Worm (Caenorhabditis elegans): ENCODE measurements around the gene idhg-1.

idhg-1 gene

ce11 chrIII:4568455-4568854, at the start of gene idhg-1 (continued):
- TF ChIP-seq xbp-1 (tag; optimal IDR thresholded peaks at IDR 0.05) (peak; percentile 71), blmp-1 (tag; optimal IDR thresholded peaks at IDR 0.05) (peak; percentile 33), snu-23 (GFP tag; optimal IDR thresholded peaks at IDR 0.05) (peak; percentile 85), dsc-1 (tag; optimal IDR thresholded peaks at IDR 0.05) (peak; percentile 79), ztf-4 (tag; optimal IDR thresholded peaks at IDR 0.05) (peak; percentile 63), nhr-84 (tag; optimal IDR thresholded peaks at IDR 0.05) (peak; percentile 26)

DNA sequence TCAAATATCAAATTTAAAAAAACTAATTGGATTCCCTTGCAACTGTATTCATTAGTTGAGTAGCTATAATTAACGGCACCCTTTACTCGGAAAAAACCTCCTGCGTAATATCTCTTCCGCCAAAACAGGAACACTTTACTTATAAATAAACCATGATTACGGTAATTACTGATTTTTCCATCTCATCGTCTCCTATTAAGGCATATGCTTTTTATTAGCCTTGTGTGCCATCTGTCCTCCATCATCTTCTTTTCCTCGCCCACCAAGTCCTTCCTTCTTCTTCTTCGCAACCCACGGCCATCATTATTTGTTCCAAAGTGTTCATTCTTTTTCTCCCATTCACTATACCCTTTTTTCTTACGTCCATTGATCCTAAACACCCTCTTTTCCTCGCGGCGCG, 49.2 kb upstream of the idhg-1 start:
- TF ChIP-seq dsc-1 (tag; optimal IDR thresholded peaks at IDR 0.05) (peak; percentile 95), ceh-88 (GFP tag; IDR thresholded peaks at IDR 0.05) (no peak), fkh-4 (tag; optimal IDR thresholded peaks at IDR 0.05; ENCODE audit: borderline replicate concordance) (peak; percentile 75)

DNA sequence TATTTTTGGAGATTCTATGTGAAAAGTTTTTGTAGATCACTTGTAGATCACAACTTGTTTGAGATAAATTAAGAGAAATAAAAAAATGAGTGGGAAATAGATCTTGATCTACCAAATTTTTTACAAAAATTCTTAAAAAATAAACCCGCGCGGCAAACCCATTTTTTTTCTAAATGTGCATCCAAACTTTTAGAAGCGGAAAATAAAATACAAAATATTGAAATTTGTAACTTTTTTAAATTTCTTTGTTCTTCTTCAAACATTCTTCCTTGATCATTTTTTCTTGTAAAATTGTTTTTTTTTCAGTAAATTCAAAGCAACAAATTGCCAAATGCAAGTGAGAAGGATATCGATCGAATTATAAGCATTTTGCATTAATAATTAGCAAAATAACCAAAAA, 48.5 kb upstream of the idhg-1 start, which contains the start of gene cdh-4:
cdh-4 (plus strand) TSS at position 301 of the 400 bp plus-strand sequence.
- TF ChIP-seq lsy-2 (tag; optimal IDR thresholded peaks at IDR 0.05) (no peak), mab-9 (GFP tag; IDR thresholded peaks at IDR 0.05) (no peak), lin-13 (GFP tag; optimal IDR thresholded peaks at IDR 0.05) (no peak), lir-3 (tag; optimal IDR thresholded peaks at IDR 0.05; ENCODE audit: poor library complexity) (no peak), nhr-28 (tag; optimal IDR thresholded peaks at IDR 0.05) (no peak), sup-37 (GFP tag; optimal IDR thresholded peaks at IDR 0.05) (no peak), rnt-1 (tag; optimal IDR thresholded peaks at IDR 0.05) (no peak), unc-130 (tag; optimal IDR thresholded peaks at IDR 0.05) (no peak), unc-30 (tag; optimal IDR thresholded peaks at IDR 0.05) (no peak), nhr-71 (tag; optimal IDR thresholded peaks at IDR 0.05) (no peak), isw-1 (GFP tag; IDR thresholded peaks at IDR 0.05) (no peak), unc-98 (GFP tag; IDR thresholded peaks at IDR 0.05) (no peak), unc-86 (tag; optimal IDR thresholded peaks at IDR 0.05) (no peak), dsc-1 (tag; optimal IDR thresholded peaks at IDR 0.05) (no peak), mep-1 (tag; optimal IDR thresholded peaks at IDR 0.05) (no peak), pag-3 (tag; optimal IDR thresholded peaks at IDR 0.05; ENCODE audit: borderline replicate concordance, insufficient read depth) (no peak), aha-1 (tag; optimal IDR thresholded peaks at IDR 0.05) (no peak), ces-1 (GFP tag; optimal IDR thresholded peaks at IDR 0.05) (no peak), aly-2 (tag; optimal IDR thresholded peaks at IDR 0.05) (no peak), ceh-63 (GFP tag; optimal IDR thresholded peaks at IDR 0.05) (no peak)

- TF ChIP-seq egl-13 (tag; optimal IDR thresholded peaks at IDR 0.05): no peak
- TF ChIP-seq nhr-76 (tag; optimal IDR thresholded peaks at IDR 0.05): no peak
- TF ChIP-seq lin-14 (GFP tag; optimal IDR thresholded peaks at IDR 0.05): peak; percentile 27
Observed at ce11 chrIII:4523411-4523810, 45.2 kb upstream of the idhg-1 start.

DNA sequence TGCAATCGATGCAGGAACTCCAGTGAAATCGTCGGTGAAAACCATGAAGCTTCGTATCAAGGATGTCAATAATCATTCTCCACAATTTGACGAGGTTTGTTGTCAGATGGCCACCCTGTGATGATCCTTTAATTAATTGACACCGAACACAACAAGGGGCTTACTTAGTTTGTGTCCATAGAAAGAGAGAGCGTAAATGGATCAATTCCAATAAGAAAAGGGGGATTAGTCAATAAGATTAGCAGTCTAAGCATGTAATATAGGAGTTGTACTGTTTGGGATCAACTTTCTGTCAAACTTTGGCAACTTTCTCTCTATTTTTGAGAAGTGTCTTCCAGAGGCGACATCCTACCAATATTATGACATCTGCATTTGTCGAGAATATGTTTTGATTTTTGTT, 44.5 kb upstream of the idhg-1 start:
- TF ChIP-seq pag-3 (tag; optimal IDR thresholded peaks at IDR 0.05; ENCODE audit: borderline replicate concordance, insufficient read depth): no peak
- TF ChIP-seq pax-3 (tag; optimal IDR thresholded peaks at IDR 0.05): no peak
- TF ChIP-seq aha-1 (tag; optimal IDR thresholded peaks at IDR 0.05): no peak
- TF ChIP-seq skn-1 (tag; optimal IDR thresholded peaks at IDR 0.05): no peak
- TF ChIP-seq vab-15 (tag; optimal IDR thresholded peaks at IDR 0.05): no peak
- no peak for TF ChIP-seq elt-3 (tag; optimal IDR thresholded peaks at IDR 0.05)

ce11 chrIII:4525998-4526397, 42.6 kb upstream of the idhg-1 start:
- no peak for TF ChIP-seq mab-9 (GFP tag; IDR thresholded peaks at IDR 0.05)
- TF ChIP-seq ama-1 (optimal IDR thresholded peaks at IDR 0.05): no peak
- no peak for TF ChIP-seq irx-1 (tag; optimal IDR thresholded peaks at IDR 0.05)
- no peak for TF ChIP-seq elt-3 (tag; optimal IDR thresholded peaks at IDR 0.05)
- no peak for TF ChIP-seq tbx-2 (tag; optimal IDR thresholded peaks at IDR 0.05)
- TF ChIP-seq nhr-28 (tag; optimal IDR thresholded peaks at IDR 0.05): no peak
- TF ChIP-seq aly-2 (tag; optimal IDR thresholded peaks at IDR 0.05): no peak
- TF ChIP-seq ztf-11 (tag; optimal IDR thresholded peaks at IDR 0.05): no peak
- no peak for TF ChIP-seq nhr-77 (tag; optimal IDR thresholded peaks at IDR 0.05)
- TF ChIP-seq swsn-7 (tag; optimal IDR thresholded peaks at IDR 0.05): no peak
- TF ChIP-seq lin-13 (GFP tag; optimal IDR thresholded peaks at IDR 0.05): no peak
- no peak for TF ChIP-seq efl-3 (GFP tag; optimal IDR thresholded peaks at IDR 0.05)

Data from whole organism, L1 larva.